Worm (Caenorhabditis elegans): ENCODE data around the gene pals-21.

The pals-21 gene

ce11 chrIII:1380535-1381274 is at the start of gene pals-21, which contains the start of gene Y82E9BR.6:
Gene pals-21, minus strand, starts transcription at chrIII:1380635.
Gene Y82E9BR.6, plus strand, starts transcription at chrIII:1381224.
- TF ChIP-seq aly-1 (tag; optimal IDR thresholded peaks at IDR 0.05), result no peak

ce11 chrIII:1429920-1430437 is 49.5 kb upstream of the pals-21 start:
- TF ChIP-seq sea-1 (GFP tag; conservative IDR thresholded peaks at IDR 0.05), result no peak
- TF ChIP-seq ceh-36 (tag; optimal IDR thresholded peaks at IDR 0.05), result peak; percentile 45

ce11 chrIII:1429275-1429674 is 48.8 kb upstream of the pals-21 start:
- TF ChIP-seq F13C5.2 (tag; optimal IDR thresholded peaks at IDR 0.05), result no peak
- TF ChIP-seq flt-1 (GFP tag; IDR thresholded peaks at IDR 0.05), result no peak
- TF ChIP-seq ceh-13 (GFP tag; optimal IDR thresholded peaks at IDR 0.05), result no peak
- TF ChIP-seq hnd-1 (tag; optimal IDR thresholded peaks at IDR 0.05), result no peak
- no peak for TF ChIP-seq hmg-4 (GFP tag; optimal IDR thresholded peaks at IDR 0.05)
- TF ChIP-seq tra-4 (tag; optimal IDR thresholded peaks at IDR 0.05), result no peak
- TF ChIP-seq scrt-1 (GFP tag; IDR thresholded peaks at IDR 0.05), result no peak
- no peak for TF ChIP-seq aly-1 (tag; optimal IDR thresholded peaks at IDR 0.05)
- no peak for TF ChIP-seq B0310.2 (tag; optimal IDR thresholded peaks at IDR 0.05)
- TF ChIP-seq ceh-36 (tag; optimal IDR thresholded peaks at IDR 0.05), result no peak
- no peak for TF ChIP-seq ets-7 (tag; optimal IDR thresholded peaks at IDR 0.05)
- TF ChIP-seq ama-1 (optimal IDR thresholded peaks at IDR 0.05), result no peak
- TF ChIP-seq tbx-11 (GFP tag; IDR thresholded peaks at IDR 0.05), result no peak
- TF ChIP-seq sea-1 (GFP tag; conservative IDR thresholded peaks at IDR 0.05), result no peak
- TF ChIP-seq tbx-37 (GFP tag; conservative IDR thresholded peaks at IDR 0.05), result no peak
- no peak for TF ChIP-seq hmbx-1 (tag; optimal IDR thresholded peaks at IDR 0.05)

- TF ChIP-seq pes-1 (GFP tag; IDR thresholded peaks at IDR 0.05) (no peak), hnd-1 (tag; optimal IDR thresholded peaks at IDR 0.05) (no peak), tra-4 (tag; optimal IDR thresholded peaks at IDR 0.05) (no peak), sea-1 (GFP tag; conservative IDR thresholded peaks at IDR 0.05) (no peak), B0310.2 (tag; optimal IDR thresholded peaks at IDR 0.05) (no peak), ceh-13 (GFP tag; optimal IDR thresholded peaks at IDR 0.05) (no peak), tbx-37 (GFP tag; conservative IDR thresholded peaks at IDR 0.05) (no peak), ama-1 (optimal IDR thresholded peaks at IDR 0.05) (no peak), flt-1 (GFP tag; IDR thresholded peaks at IDR 0.05) (no peak), aly-1 (tag; optimal IDR thresholded peaks at IDR 0.05) (no peak), F13C5.2 (tag; optimal IDR thresholded peaks at IDR 0.05) (no peak)
These were observed 48.0 kb upstream of the pals-21 start for ce11 chrIII:1428448-1428847.

- TF ChIP-seq B0310.2 (tag; optimal IDR thresholded peaks at IDR 0.05), result no peak
- TF ChIP-seq pes-1 (GFP tag; IDR thresholded peaks at IDR 0.05), result no peak
- no peak for TF ChIP-seq sea-1 (GFP tag; conservative IDR thresholded peaks at IDR 0.05)
- no peak for TF ChIP-seq ceh-13 (GFP tag; optimal IDR thresholded peaks at IDR 0.05)
- no peak for TF ChIP-seq scrt-1 (GFP tag; IDR thresholded peaks at IDR 0.05)
- no peak for TF ChIP-seq ama-1 (optimal IDR thresholded peaks at IDR 0.05)
- TF ChIP-seq tbx-37 (GFP tag; conservative IDR thresholded peaks at IDR 0.05), result no peak
- no peak for TF ChIP-seq flt-1 (GFP tag; IDR thresholded peaks at IDR 0.05)
- TF ChIP-seq aly-1 (tag; optimal IDR thresholded peaks at IDR 0.05), result no peak
- TF ChIP-seq ets-7 (tag; optimal IDR thresholded peaks at IDR 0.05), result no peak
- TF ChIP-seq ceh-36 (tag; optimal IDR thresholded peaks at IDR 0.05), result no peak
- no peak for TF ChIP-seq F13C5.2 (tag; optimal IDR thresholded peaks at IDR 0.05)
- no peak for TF ChIP-seq hnd-1 (tag; optimal IDR thresholded peaks at IDR 0.05)
- TF ChIP-seq tra-4 (tag; optimal IDR thresholded peaks at IDR 0.05), result no peak
- TF ChIP-seq hmg-4 (GFP tag; optimal IDR thresholded peaks at IDR 0.05), result no peak
- TF ChIP-seq hmbx-1 (tag; optimal IDR thresholded peaks at IDR 0.05), result no peak
These were observed 46.7 kb upstream of the pals-21 start, which contains the start of gene lelo-2 for ce11 chrIII:1427126-1427525. Gene lelo-2, minus strand, starts transcription at chrIII:1427226.

ce11 chrIII:1424305-1424704 is 43.9 kb upstream of the pals-21 start:
- TF ChIP-seq ets-7 (tag; optimal IDR thresholded peaks at IDR 0.05) (peak; percentile 31), tbx-37 (GFP tag; conservative IDR thresholded peaks at IDR 0.05) (peak; percentile 68), F13C5.2 (tag; optimal IDR thresholded peaks at IDR 0.05) (peak; percentile 58), aly-1 (tag; optimal IDR thresholded peaks at IDR 0.05) (peak; percentile 65), ceh-36 (tag; optimal IDR thresholded peaks at IDR 0.05) (peak; percentile 51), pes-1 (GFP tag; IDR thresholded peaks at IDR 0.05) (peak; percentile 74), hnd-1 (tag; optimal IDR thresholded peaks at IDR 0.05) (peak; percentile 42), sea-1 (GFP tag; conservative IDR thresholded peaks at IDR 0.05) (peak; percentile 70), hmbx-1 (tag; optimal IDR thresholded peaks at IDR 0.05) (no peak), hmg-4 (GFP tag; optimal IDR thresholded peaks at IDR 0.05) (peak; percentile 17), tbx-11 (GFP tag; IDR thresholded peaks at IDR 0.05) (peak; percentile 71), flt-1 (GFP tag; IDR thresholded peaks at IDR 0.05) (peak; percentile 68), B0310.2 (tag; optimal IDR thresholded peaks at IDR 0.05) (peak; percentile 55), scrt-1 (GFP tag; IDR thresholded peaks at IDR 0.05) (peak; percentile 79), tra-4 (tag; optimal IDR thresholded peaks at IDR 0.05) (no peak), ceh-13 (GFP tag; optimal IDR thresholded peaks at IDR 0.05) (peak; percentile 30), ama-1 (optimal IDR thresholded peaks at IDR 0.05) (no peak)

- no peak for TF ChIP-seq tbx-11 (GFP tag; IDR thresholded peaks at IDR 0.05)
These were observed 41.0 kb upstream of the pals-21 start for ce11 chrIII:1421436-1421835.

Data from whole organism, early embryonic.